Fruit fly (Drosophila melanogaster): ENCODE measurements around the gene Lint-1.

Gene Lint-1

DNA sequence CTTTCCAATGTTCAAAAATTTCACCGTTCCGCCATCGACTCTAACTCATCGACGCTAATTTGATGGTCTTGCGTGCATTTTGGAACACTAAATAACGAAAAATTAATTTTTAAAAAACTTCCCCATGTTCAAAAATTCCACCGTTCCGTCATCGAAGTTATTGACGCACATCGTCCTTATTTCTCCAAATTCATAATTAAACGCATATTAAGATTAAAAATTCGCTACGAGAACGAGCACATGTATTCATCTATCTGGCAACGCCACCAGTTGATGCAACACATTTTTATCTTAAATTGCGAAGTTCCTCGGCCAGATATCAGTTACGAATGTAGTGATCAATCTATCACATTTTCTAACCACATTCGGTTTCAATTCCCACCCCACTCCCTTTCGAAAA is at the start of gene Lint-1 (continued):
- TF ChIP-seq prd (optimal IDR thresholded peaks at IDR 0.05): no peak
- TF ChIP-seq prd (GFP tag; IDR thresholded peaks at IDR 0.05): peak; percentile 46; the same call in 1 of the 3 replicates
- TF ChIP-seq CG2116 (GFP tag; optimal IDR thresholded peaks at IDR 0.05): peak; percentile 72
- peak; percentile 35 for TF ChIP-seq Max (GFP tag; optimal IDR thresholded peaks at IDR 0.05)
- no peak for TF ChIP-seq CG1647 (GFP tag; optimal IDR thresholded peaks at IDR 0.05)
- TF ChIP-seq Fer3 (tag; optimal IDR thresholded peaks at IDR 0.05): peak; percentile 2
- no peak for TF ChIP-seq Dfd (GFP tag; optimal IDR thresholded peaks at IDR 0.05)
- no peak for TF ChIP-seq bab2 (GFP tag; optimal IDR thresholded peaks at IDR 0.05)
- no peak for TF ChIP-seq CG5180 (GFP tag; optimal IDR thresholded peaks at IDR 0.05)
- TF ChIP-seq Fer2 (tag; optimal IDR thresholded peaks at IDR 0.05): no peak
- no peak for TF ChIP-seq Bgb (GFP tag; IDR thresholded peaks at IDR 0.05; ENCODE audit: partially characterized antibody)
- no peak for TF ChIP-seq Eip74EF (GFP tag; optimal IDR thresholded peaks at IDR 0.05)
- TF ChIP-seq Hmx (GFP tag; optimal IDR thresholded peaks at IDR 0.05): no peak
- TF ChIP-seq NfI (GFP tag; optimal IDR thresholded peaks at IDR 0.05): peak; percentile 7
- TF ChIP-seq CG10462 (GFP tag; optimal IDR thresholded peaks at IDR 0.05): no peak
- no peak for TF ChIP-seq CG12942 (GFP tag; optimal IDR thresholded peaks at IDR 0.05)
- no peak for TF ChIP-seq gt (GFP tag; IDR thresholded peaks at IDR 0.05)
- TF ChIP-seq ems (GFP tag; optimal IDR thresholded peaks at IDR 0.05): no peak
- no peak for TF ChIP-seq jigr1 (GFP tag; IDR thresholded peaks at IDR 0.05)
- peak; percentile 9 for TF ChIP-seq gfzf (GFP tag; optimal IDR thresholded peaks at IDR 0.05)
- no peak for TF ChIP-seq CG6813 (GFP tag; optimal IDR thresholded peaks at IDR 0.05)
- TF ChIP-seq CG10543 (GFP tag; optimal IDR thresholded peaks at IDR 0.05): no peak
- peak; percentile 29 for TF ChIP-seq pzg (GFP tag; optimal IDR thresholded peaks at IDR 0.05)
- no peak for TF ChIP-seq CG8478 (optimal IDR thresholded peaks at IDR 0.05)
- TF ChIP-seq Pdp1 (GFP tag; optimal IDR thresholded peaks at IDR 0.05): peak; percentile 36 to 89
- TF ChIP-seq emc (GFP tag; optimal IDR thresholded peaks at IDR 0.05): no peak
- no peak for TF ChIP-seq CG10274 (GFP tag; optimal IDR thresholded peaks at IDR 0.05)
- TF ChIP-seq ara (GFP tag; IDR thresholded peaks at IDR 0.05): no peak
- no peak for TF ChIP-seq CG6791 (GFP tag; IDR thresholded peaks at IDR 0.05; ENCODE audit: partially characterized antibody)
- no peak for TF ChIP-seq peb (GFP tag; IDR thresholded peaks at IDR 0.05)
- no peak for TF ChIP-seq insv (GFP tag; optimal IDR thresholded peaks at IDR 0.05)
- TF ChIP-seq ash1 (GFP tag; optimal IDR thresholded peaks at IDR 0.05): no peak
- no peak for TF ChIP-seq CG15011 (GFP tag; optimal IDR thresholded peaks at IDR 0.05)
- TF ChIP-seq CG3281 (GFP tag; optimal IDR thresholded peaks at IDR 0.05): no peak
- 0 out of 2 replicates have a peak, but pooled peaks have one; percentile 17 for TF ChIP-seq sob (GFP tag; IDR thresholded peaks at IDR 0.05)
- TF ChIP-seq CG15696 (tag; optimal IDR thresholded peaks at IDR 0.05): no peak
- no peak for TF ChIP-seq al (GFP tag; IDR thresholded peaks at IDR 0.05)
- no peak for TF ChIP-seq CG3407 (GFP tag; optimal IDR thresholded peaks at IDR 0.05)
- peak; percentile 65 for TF ChIP-seq CG4617 (GFP tag; optimal IDR thresholded peaks at IDR 0.05; ENCODE audit: borderline replicate concordance)
- no peak for TF ChIP-seq lbe (GFP tag; optimal IDR thresholded peaks at IDR 0.05)
- TF ChIP-seq tio (GFP tag; optimal IDR thresholded peaks at IDR 0.05): no peak
- peak; percentile 48 for TF ChIP-seq lilli (GFP tag; optimal IDR thresholded peaks at IDR 0.05)
- TF ChIP-seq jumu (GFP tag; optimal IDR thresholded peaks at IDR 0.05): peak; percentile 7
- TF ChIP-seq CG11696 (GFP tag; IDR thresholded peaks at IDR 0.05): no peak
- no peak for TF ChIP-seq tna (GFP tag; IDR thresholded peaks at IDR 0.05; ENCODE audit: partially characterized antibody)
- TF ChIP-seq aop (GFP tag; IDR thresholded peaks at IDR 0.05): no peak
- no peak for TF ChIP-seq disco-r (GFP tag; optimal IDR thresholded peaks at IDR 0.05)
- TF ChIP-seq CG3995 (GFP tag; optimal IDR thresholded peaks at IDR 0.05): peak; percentile 26
- no peak for TF ChIP-seq eve (GFP tag; optimal IDR thresholded peaks at IDR 0.05)
- TF ChIP-seq CG8944 (GFP tag; optimal IDR thresholded peaks at IDR 0.05): no peak
- TF ChIP-seq lov (optimal IDR thresholded peaks at IDR 0.05): no peak
- TF ChIP-seq lov (GFP tag; IDR thresholded peaks at IDR 0.05): no peak

Data from whole organism, embryonic.